Fruit fly (Drosophila melanogaster) whole organism, embryonic: ENCODE data around the gene CG43447.
A peak's percentile ranks its signal among the peaks of the same experiment; 100 is the strongest.

Experiments used
- CG10431 ChIP-seq: fragments of 200-800 bp; sonication (Bioruptor generic); optimal IDR thresholded peaks from 3 replicates; lab custom pipeline; 2018; ENCODE audit warnings: missing biosample characterization, mild to moderate bottlenecking, missing genetic modification characterization
- CG11560 ChIP-seq: fragments of 200-800 bp; sonication (Bioruptor generic); IDR thresholded peaks from 3 replicates; pipeline ENCODE4 v1.3.6; 2022; ENCODE audit warnings: missing biosample characterization, missing genetic modification characterization
- CG12104 ChIP-seq: fragments of 200-800 bp; sonication (Bioruptor generic); optimal IDR thresholded peaks from 3 replicates; lab custom pipeline; 2016; ENCODE audit warnings: missing biosample characterization, missing genetic modification characterization
- CG12155 ChIP-seq: fragments of 200-800 bp; sonication (Bioruptor generic); optimal IDR thresholded peaks from 3 replicates; lab custom pipeline; 2016; ENCODE audit warnings: missing biosample characterization, missing genetic modification characterization
- CG12236 ChIP-seq: fragments of 200-800 bp; sonication (Bioruptor generic); optimal IDR thresholded peaks from 2 replicates; lab custom pipeline; 2016; ENCODE audit warnings: missing biosample characterization, missing genetic modification characterization
- CG14667 ChIP-seq: fragments of 200-800 bp; sonication (Bioruptor generic); IDR thresholded peaks from 2 replicates; pipeline ENCODE4 v1.3.6; 2022; ENCODE audit warnings: missing biosample characterization, missing genetic modification characterization
- CG14710 ChIP-seq: fragments of 200-800 bp; sonication (Bioruptor generic); optimal IDR thresholded peaks from 3 replicates; lab custom pipeline; 2019; ENCODE audit warnings: missing biosample characterization, mild to moderate bottlenecking, missing genetic modification characterization, moderate library complexity
- CG14860 ChIP-seq: fragments of 200-800 bp; sonication (Bioruptor generic); IDR thresholded peaks from 3 replicates; pipeline ENCODE4 v1.3.6; 2022; ENCODE audit warnings: missing biosample characterization, missing genetic modification characterization; ENCODE audit not compliant: partially characterized antibody
- CG15601 ChIP-seq: fragments of 200-800 bp; sonication (Bioruptor generic); optimal IDR thresholded peaks from 3 replicates; lab custom pipeline; 2019; ENCODE audit warnings: missing biosample characterization, mild to moderate bottlenecking, missing genetic modification characterization, moderate library complexity
- CG15696 ChIP-seq: fragments of 200-800 bp; sonication (Bioruptor generic); optimal IDR thresholded peaks from 2 replicates; lab custom pipeline; 2019; ENCODE audit warnings: missing biosample characterization, mild to moderate bottlenecking, missing genetic modification characterization, moderate library complexity
- CG16813 ChIP-seq: fragments of 200-800 bp; sonication (Bioruptor generic); IDR thresholded peaks from 3 replicates; pipeline ENCODE4 v1.3.6; 2022; ENCODE audit warnings: missing biosample characterization, missing genetic modification characterization; ENCODE audit not compliant: partially characterized antibody
- CG2678 ChIP-seq: fragments of 200-800 bp; sonication (Bioruptor generic); optimal IDR thresholded peaks from 3 replicates; lab custom pipeline; 2019; ENCODE audit warnings: missing biosample characterization, mild to moderate bottlenecking, missing genetic modification characterization, moderate library complexity
- CG31365 ChIP-seq: fragments of 200-800 bp; sonication (Bioruptor generic); optimal IDR thresholded peaks from 2 replicates; lab custom pipeline; 2018; ENCODE audit warnings: missing biosample characterization, mild to moderate bottlenecking, missing genetic modification characterization
- CG42726 ChIP-seq: fragments of 200-800 bp; sonication (Bioruptor generic); IDR thresholded peaks from 2 replicates; pipeline ENCODE4 v1.3.6; 2022; ENCODE audit warnings: missing biosample characterization, missing genetic modification characterization; ENCODE audit not compliant: partially characterized antibody
- CG4328 ChIP-seq: fragments of 200-800 bp; sonication (Bioruptor generic); optimal IDR thresholded peaks from 3 replicates; lab custom pipeline; 2017; ENCODE audit warnings: missing biosample characterization, missing genetic modification reagents, missing genetic modification characterization
- CG43689 ChIP-seq: fragments of 200-800 bp; sonication (Bioruptor generic); IDR thresholded peaks from 2 replicates; pipeline ENCODE4 v1.3.6; 2022; ENCODE audit warnings: missing biosample characterization, missing genetic modification characterization
- CG8290 ChIP-seq, 3 experiments: fragments of 200-800 bp; sonication (Bioruptor generic); optimal IDR thresholded peaks; 2 replicates each; lab custom pipeline; 2016 to 2019; ENCODE audit warnings: missing biosample characterization in 3 of 3, missing genetic modification characterization in 3 of 3, mild to moderate bottlenecking in 2 of 3, moderate library complexity in 1 of 3
- CG8388 ChIP-seq: fragments of 200-800 bp; sonication (Bioruptor generic); optimal IDR thresholded peaks from 2 replicates; lab custom pipeline; 2019; ENCODE audit warnings: missing biosample characterization, mild to moderate bottlenecking, missing genetic modification characterization, moderate library complexity
- CTCF ChIP-seq: fragments of 200-800 bp; sonication (Bioruptor generic); optimal IDR thresholded peaks from 2 replicates; lab custom pipeline; 2017; ENCODE audit warnings: missing biosample characterization, mild to moderate bottlenecking, missing genetic modification characterization, moderate library complexity
- CkIIα-i1 ChIP-seq: fragments of 200-800 bp; sonication (Bioruptor generic); IDR thresholded peaks from 2 replicates; pipeline ENCODE4 v1.3.6; 2022; ENCODE audit warnings: missing biosample characterization, missing genetic modification characterization
- Fer2 ChIP-seq: fragments of 200-800 bp; sonication (Bioruptor generic); optimal IDR thresholded peaks from 2 replicates; lab custom pipeline; 2018; ENCODE audit warnings: missing biosample characterization, mild to moderate bottlenecking, missing genetic modification characterization, moderate library complexity
- Hr78 ChIP-seq, 2 experiments: fragments of 200-800 bp in 1 of 2; fragments of >200 bp in 1 of 2; sonication (Bioruptor generic) in 1 of 2; optimal IDR thresholded peaks; 2 replicates each; lab custom pipeline; 2017 to 2019; ENCODE audit warnings: missing biosample characterization in 2 of 2, missing genetic modification characterization in 2 of 2, mild to moderate bottlenecking in 1 of 2, moderate library complexity in 1 of 2
- Lpt ChIP-seq: fragments of >200 bp; optimal IDR thresholded peaks from 2 replicates; lab custom pipeline; 2018; ENCODE audit warnings: missing biosample characterization, missing genetic modification characterization
- Max ChIP-seq: fragments of 200-800 bp; sonication (Bioruptor generic); optimal IDR thresholded peaks from 2 replicates; lab custom pipeline; 2016; ENCODE audit warnings: missing biosample characterization, mild to moderate bottlenecking, missing genetic modification characterization
- Mrtf ChIP-seq: fragments of 200-800 bp; sonication (Bioruptor generic); IDR thresholded peaks from 3 replicates; pipeline ENCODE4 v1.3.6; 2022; ENCODE audit warnings: missing biosample characterization, missing genetic modification characterization
- Myb ChIP-seq: fragments of 200-800 bp; sonication (Bioruptor generic); optimal IDR thresholded peaks from 2 replicates; lab custom pipeline; 2016; ENCODE audit warnings: missing biosample characterization, missing genetic modification characterization
- Oaz ChIP-seq: fragments of 200-800 bp; sonication (Bioruptor generic); IDR thresholded peaks from 2 replicates; pipeline ENCODE4 v1.3.6; 2022; ENCODE audit warnings: missing biosample characterization, missing genetic modification characterization
- Optix ChIP-seq: fragments of 200-800 bp; sonication (Bioruptor generic); IDR thresholded peaks from 3 replicates; pipeline ENCODE4 v1.3.6; 2022; ENCODE audit warnings: missing biosample characterization, missing genetic modification characterization
- Poxn ChIP-seq: fragments of 200-800 bp; sonication (Bioruptor generic); IDR thresholded peaks from 2 replicates; pipeline ENCODE4 v1.3.6; 2022; ENCODE audit warnings: missing biosample characterization, missing genetic modification characterization
- Sox100B ChIP-seq: fragments of 200-800 bp; sonication (Bioruptor generic); optimal IDR thresholded peaks from 3 replicates; lab custom pipeline; 2018; ENCODE audit warnings: missing biosample characterization, mild to moderate bottlenecking, missing genetic modification characterization
- Ssrp ChIP-seq: fragments of 200-800 bp; sonication (Bioruptor generic); optimal IDR thresholded peaks from 2 replicates; lab custom pipeline; 2018; ENCODE audit warnings: missing biosample characterization, mild to moderate bottlenecking, missing genetic modification characterization, moderate library complexity
- Usf ChIP-seq: fragments of 200-800 bp; sonication (Bioruptor generic); optimal IDR thresholded peaks from 2 replicates; lab custom pipeline; 2017; ENCODE audit warnings: missing genotype, missing biosample characterization, missing genetic modification characterization
- al ChIP-seq: fragments of 200-800 bp; sonication (Bioruptor generic); IDR thresholded peaks from 2 replicates; pipeline ENCODE4 v1.3.6; 2022; ENCODE audit warnings: missing biosample characterization, missing genetic modification characterization
- bbx ChIP-seq: fragments of 200-800 bp; sonication (Bioruptor generic); IDR thresholded peaks from 2 replicates; pipeline ENCODE4 v1.3.6; 2022; ENCODE audit warnings: missing biosample characterization, missing genetic modification characterization; ENCODE audit not compliant: partially characterized antibody
- dan ChIP-seq: fragments of 200-800 bp; sonication (Bioruptor generic); IDR thresholded peaks from 2 replicates; pipeline ENCODE4 v1.3.6; 2022; ENCODE audit warnings: missing biosample characterization, missing genetic modification characterization
- dimm ChIP-seq: fragments of 200-800 bp; sonication (Bioruptor generic); IDR thresholded peaks from 2 replicates; pipeline ENCODE4 v1.3.6; 2022; ENCODE audit warnings: missing biosample characterization, missing genetic modification characterization
- disco-r ChIP-seq: fragments of 200-800 bp; sonication (Bioruptor generic); optimal IDR thresholded peaks from 2 replicates; lab custom pipeline; 2016; ENCODE audit warnings: missing biosample characterization, missing genetic modification characterization
- dpn ChIP-seq, 2 experiments: fragments of 200-800 bp; sonication (Bioruptor generic); optimal IDR thresholded peaks; 3 replicates each; lab custom pipeline; 2016; ENCODE audit warnings: missing biosample characterization in 2 of 2, missing genetic modification characterization in 2 of 2
- esg ChIP-seq: fragments of 200-800 bp; sonication (Bioruptor generic); conservative IDR thresholded peaks from 2 replicates; pipeline ENCODE4 v1.3.6; 2022; ENCODE audit warnings: missing biosample characterization, missing genetic modification characterization
- fd3F ChIP-seq: fragments of 200-800 bp; sonication (Bioruptor generic); optimal IDR thresholded peaks from 2 replicates; lab custom pipeline; 2018; ENCODE audit warnings: missing biosample characterization, mild to moderate bottlenecking, missing genetic modification characterization, moderate library complexity
- fd96Cb ChIP-seq: fragments of 200-800 bp; sonication (Bioruptor generic); optimal IDR thresholded peaks from 2 replicates; lab custom pipeline; 2018; ENCODE audit warnings: missing biosample characterization, mild to moderate bottlenecking, missing genetic modification characterization, moderate library complexity
- ftz-f1 ChIP-seq: fragments of 200-800 bp; sonication (Bioruptor generic); optimal IDR thresholded peaks from 2 replicates; lab custom pipeline; 2016; ENCODE audit warnings: missing biosample characterization, missing genetic modification characterization
- jigr1 ChIP-seq: fragments of 200-800 bp; sonication (Bioruptor generic); IDR thresholded peaks from 3 replicates; pipeline ENCODE4 v1.3.6; 2022; ENCODE audit warnings: missing biosample characterization, missing genetic modification characterization
- lbe ChIP-seq: fragments of 200-800 bp; sonication (Bioruptor generic); optimal IDR thresholded peaks from 2 replicates; lab custom pipeline; 2016; ENCODE audit warnings: missing biosample characterization, mild to moderate bottlenecking, missing genetic modification characterization
- nau ChIP-seq: fragments of 200-800 bp; sonication (Bioruptor generic); optimal IDR thresholded peaks from 3 replicates; lab custom pipeline; 2017; ENCODE audit warnings: missing biosample characterization, mild to moderate bottlenecking, missing genetic modification characterization, missing genetic modification reagents
- oc ChIP-seq: fragments of 200-800 bp; sonication (Bioruptor generic); optimal IDR thresholded peaks from 2 replicates; lab custom pipeline; 2018; ENCODE audit warnings: missing biosample characterization, mild to moderate bottlenecking, missing genetic modification characterization, moderate library complexity
- odd ChIP-seq: fragments of 200-800 bp; sonication (Bioruptor generic); optimal IDR thresholded peaks from 2 replicates; lab custom pipeline; 2017; ENCODE audit warnings: missing biosample characterization, mild to moderate bottlenecking, missing genetic modification characterization
- p53 ChIP-seq: fragments of 200-800 bp; sonication (Bioruptor generic); optimal IDR thresholded peaks from 2 replicates; lab custom pipeline; 2016; ENCODE audit warnings: missing biosample characterization, missing genetic modification characterization
- pum ChIP-seq: fragments of 200-800 bp; sonication (Bioruptor generic); optimal IDR thresholded peaks from 2 replicates; lab custom pipeline; 2016; ENCODE audit warnings: missing biosample characterization, missing genetic modification characterization
- vfl ChIP-seq: fragments of 200-800 bp; sonication (Bioruptor generic); optimal IDR thresholded peaks from 2 replicates; lab custom pipeline; 2016; ENCODE audit warnings: missing biosample characterization, missing genetic modification characterization
- vnd ChIP-seq: fragments of 200-800 bp; sonication (Bioruptor generic); IDR thresholded peaks from 3 replicates; pipeline ENCODE4 v1.3.6; 2022; ENCODE audit warnings: missing biosample characterization, missing genetic modification characterization; ENCODE audit not compliant: partially characterized antibody

The CG43447 gene

dm6 chr3R:27426702-27427101 is 13.4 kb upstream of the CG43447 start (continued):
- TF ChIP-seq CG42726 (GFP tag; lab: Robert Waterston, UW) (no peak), al (no peak), CG8388 (GFP tag; lab: Kevin White, UChicago) (peak; percentile 6), Usf (GFP tag; lab: Kevin White, UChicago) (no peak), vnd (GFP tag; lab: Robert Waterston, UW) (no peak), CG15696 (peak; percentile 21), odd (no peak), CG16813 (GFP tag; lab: Robert Waterston, UW) (no peak), disco-r (GFP tag; lab: Kevin White, UChicago) (no peak), CG10431 (GFP tag; lab: Kevin White, UChicago) (no peak), p53 (GFP tag; lab: Kevin White, UChicago) (no peak), CG43689 (GFP tag; lab: Robert Waterston, UW) (no peak), fd96Cb (tag; lab: Kevin White, UChicago) (no peak), Mrtf (GFP tag; lab: Robert Waterston, UW) (no peak), fd3F (peak; percentile 20), bbx (GFP tag; lab: Robert Waterston, UW) (no peak), Optix (GFP tag; lab: Robert Waterston, UW) (no peak), CG14710 (tag; lab: Kevin White, UChicago) (peak; percentile 18), CkIIα-i1 (no peak), CTCF (GFP tag; lab: Kevin White, UChicago) (no peak), CG11560 (tag; lab: Robert Waterston, UW) (no peak), Max (GFP tag; lab: Kevin White, UChicago) (no peak), Hr78 (GFP tag; optimal IDR thresholded peaks at IDR 0.05; lab: Kevin White, UChicago) (no peak), vfl (no peak), CG31365 (tag; lab: Kevin White, UChicago) (no peak), Myb (no peak), dan (GFP tag; lab: Robert Waterston, UW) (no peak), Poxn (GFP tag; lab: Robert Waterston, UW) (no peak), CG14860 (no peak), Sox100B (GFP tag; lab: Kevin White, UChicago) (peak; percentile 16), nau (GFP tag; lab: Kevin White, UChicago) (peak; percentile 6), dimm (GFP tag; lab: Robert Waterston, UW) (no peak), CG8290 (GFP tag; optimal IDR thresholded peaks at IDR 0.05; lab: Kevin White, UChicago) (no peak), CG8290 (tag; optimal IDR thresholded peaks at IDR 0.05; lab: Kevin White, UChicago) (peak in 1 of 2 experiments; percentile 63), ftz-f1 (no peak), Lpt (GFP tag; lab: Kevin White, UChicago) (no peak), esg (GFP tag; lab: Robert Waterston, UW) (no peak; the same call in 1 of the 2 replicates), dpn (GFP tag; optimal IDR thresholded peaks at IDR 0.05; lab: Kevin White, UChicago) (peak in 1 of 2 experiments; percentile 2), Fer2 (no peak), CG12155 (no peak), Ssrp (tag; lab: Kevin White, UChicago) (peak; percentile 22), CG12236 (no peak), pum (GFP tag; lab: Kevin White, UChicago) (no peak), jigr1 (no peak), CG15601 (peak; percentile 11), CG2678 (tag; lab: Kevin White, UChicago) (peak; percentile 65), CG14667 (GFP tag; lab: Robert Waterston, UW) (no peak), lbe (GFP tag; lab: Kevin White, UChicago) (no peak), CG4328 (GFP tag; lab: Kevin White, UChicago) (no peak), CG12104 (GFP tag; lab: Kevin White, UChicago) (no peak), oc (tag; lab: Kevin White, UChicago) (no peak), Oaz (GFP tag; lab: Robert Waterston, UW) (no peak)
